Worm (Caenorhabditis elegans) whole organism, late embryonic: ENCODE measurements around the gene rrsr-1.

Experiments
- F13H6.1 ChIP-seq: sonication (generic microtip); optimal IDR thresholded peaks from 2 replicates; lab custom pipeline; 2016; ENCODE audit warnings: missing genetic modification characterization, missing compliant biosample characterization
- T23F11.4 ChIP-seq: fragments of 200-800 bp; sonication (Bioruptor generic); optimal IDR thresholded peaks from 2 replicates; lab custom pipeline; 2018; ENCODE audit warnings: mild to moderate bottlenecking, missing genetic modification characterization, missing compliant biosample characterization
- Y22D7AL.16 ChIP-seq: sonication (generic microtip); optimal IDR thresholded peaks from 2 replicates; lab custom pipeline; 2016; ENCODE audit warnings: missing genetic modification characterization, missing compliant biosample characterization
- ama-1 ChIP-seq: fragments of 150-350 bp; optimal IDR thresholded peaks from 2 replicates; lab custom pipeline; 2014
- elt-2 ChIP-seq: sonication (generic microtip); optimal IDR thresholded peaks from 2 replicates; lab custom pipeline; 2016; ENCODE audit warnings: missing genetic modification reagents, missing genetic modification characterization, missing compliant biosample characterization
- fax-1 ChIP-seq: sonication (generic microtip); optimal IDR thresholded peaks from 2 replicates; lab custom pipeline; 2016; ENCODE audit warnings: missing genotype, missing genetic modification characterization, missing compliant biosample characterization
- fkh-10 ChIP-seq: fragments of 150-350 bp; optimal IDR thresholded peaks from 2 replicates; lab custom pipeline; 2014; ENCODE audit warnings: missing biosample characterization, missing genetic modification reagents, missing genetic modification characterization
- hlh-15 ChIP-seq: sonication (generic microtip); optimal IDR thresholded peaks from 2 replicates; lab custom pipeline; 2016; ENCODE audit warnings: missing genetic modification characterization, missing compliant biosample characterization
- nhr-11 ChIP-seq: fragments of 150-350 bp; optimal IDR thresholded peaks from 2 replicates; lab custom pipeline; 2014; ENCODE audit warnings: missing biosample characterization, missing genetic modification characterization
- pha-4 ChIP-seq: fragments of 150-350 bp; optimal IDR thresholded peaks from 2 replicates; lab custom pipeline; 2018; ENCODE audit warnings: missing biosample characterization, missing genetic modification reagents, missing genetic modification characterization
- pqm-1 ChIP-seq: sonication (generic microtip); optimal IDR thresholded peaks from 2 replicates; lab custom pipeline; 2016; ENCODE audit warnings: missing genetic modification characterization, missing compliant biosample characterization
- tbx-7 ChIP-seq: sonication (generic microtip); optimal IDR thresholded peaks from 2 replicates; lab custom pipeline; 2016; ENCODE audit warnings: missing genotype, missing genetic modification characterization, missing compliant biosample characterization
- unc-86 ChIP-seq: sonication (generic microtip); optimal IDR thresholded peaks from 2 replicates; lab custom pipeline; 2016; ENCODE audit warnings: missing genetic modification characterization, missing compliant biosample characterization

ce11 chrV:14449397-14449796, 24.6 kb upstream of the rrsr-1 start, which contains the start of gene F23B12.7:
- TF ChIP-seq fkh-10 (GFP tag; lab: Kevin White, UChicago) (no peak), nhr-11 (tag; lab: Kevin White, UChicago) (no peak), hlh-15 (tag; lab: Kevin White, UChicago) (no peak), pqm-1 (tag; lab: Kevin White, UChicago) (no peak), ama-1 (lab: Kevin White, UChicago) (no peak), fax-1 (tag; lab: Kevin White, UChicago) (no peak), elt-2 (tag; lab: Kevin White, UChicago) (no peak), T23F11.4 (GFP tag; lab: Kevin White, UChicago) (no peak), tbx-7 (tag; lab: Kevin White, UChicago) (no peak), unc-86 (tag; lab: Kevin White, UChicago) (no peak), F13H6.1 (tag; lab: Kevin White, UChicago) (no peak), pha-4 (tag; lab: Kevin White, UChicago) (no peak), Y22D7AL.16 (tag; lab: Kevin White, UChicago) (no peak)
